Worm (Caenorhabditis elegans): ENCODE data around the gene parn-2.

- TF ChIP-seq nhr-12 (tag; optimal IDR thresholded peaks at IDR 0.05) (no peak), hlh-1 (tag; optimal IDR thresholded peaks at IDR 0.05) (no peak), snpc-4 (tag; optimal IDR thresholded peaks at IDR 0.05) (no peak), ces-1 (GFP tag; optimal IDR thresholded peaks at IDR 0.05) (no peak), sem-2 (GFP tag; optimal IDR thresholded peaks at IDR 0.05) (no peak), ceh-39 (tag; optimal IDR thresholded peaks at IDR 0.05) (no peak), lin-13 (tag; optimal IDR thresholded peaks at IDR 0.05) (no peak), bed-3 (GFP tag; optimal IDR thresholded peaks at IDR 0.05) (no peak), sptf-1 (tag; optimal IDR thresholded peaks at IDR 0.05) (no peak)
These were observed 7.6 kb upstream of the parn-2 start, which contains the start of gene faxc-1 for ce11 chrII:12263971-12264554.
